Worm (Caenorhabditis elegans): ENCODE measurements around the gene K02D10.1.
A peak's percentile ranks its signal among the peaks of the same experiment; 100 is the strongest.

K02D10.1 gene

DNA sequence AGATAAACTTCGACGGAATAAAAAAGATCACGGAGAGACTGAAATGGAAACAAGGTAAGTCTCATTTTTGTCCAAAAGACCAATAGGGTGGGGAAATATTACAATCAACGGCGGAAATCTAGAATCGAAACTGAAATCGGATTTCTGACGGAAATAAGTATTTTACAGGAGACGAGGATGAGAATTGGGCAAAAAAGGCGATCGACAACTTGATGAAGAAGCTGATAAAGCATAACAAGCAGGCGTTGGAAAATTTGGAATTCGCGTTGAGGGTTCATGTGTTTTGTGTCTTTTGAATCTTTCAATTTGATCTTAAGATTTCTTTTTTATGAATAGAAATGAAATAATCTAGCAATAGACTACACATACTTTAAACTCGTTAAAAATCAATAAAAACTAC lies 18.7 kb upstream of the K02D10.1 start, which contains the start of gene ugtp-1:
ugtp-1 (minus strand) TSS at position 101 of the 400 bp plus-strand sequence.
- TF ChIP-seq elt-1 (tag; optimal IDR thresholded peaks at IDR 0.05; ENCODE audit: borderline replicate concordance, insufficient read depth) (peak; percentile 1), sptf-1 (tag; optimal IDR thresholded peaks at IDR 0.05) (no peak)

DNA sequence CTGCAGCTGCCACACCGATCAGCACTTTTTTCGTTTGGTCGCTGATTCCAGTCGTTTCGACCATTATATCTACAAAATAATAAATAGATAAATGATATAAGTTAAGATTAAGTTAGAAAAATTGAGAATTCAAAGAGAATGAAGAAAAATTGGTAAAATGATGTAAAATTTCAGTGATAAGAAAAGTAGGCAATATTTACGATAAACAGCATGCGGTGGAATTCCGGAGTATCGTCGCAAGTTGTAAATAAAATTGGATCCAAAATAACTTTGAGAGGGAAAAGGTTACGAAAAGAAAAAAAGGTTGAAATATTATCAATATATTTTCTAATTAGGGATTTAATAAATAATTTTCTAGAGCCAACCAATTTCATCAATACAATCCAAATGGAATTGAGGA lies 14.7 kb upstream of the K02D10.1 start, which contains the start of gene tomm-70:
tomm-70 (minus strand) TSS at position 69 of the 400 bp plus-strand sequence.
- TF ChIP-seq elt-3 (tag; optimal IDR thresholded peaks at IDR 0.05) (no peak), hlh-1 (tag; optimal IDR thresholded peaks at IDR 0.05) (no peak)

DNA sequence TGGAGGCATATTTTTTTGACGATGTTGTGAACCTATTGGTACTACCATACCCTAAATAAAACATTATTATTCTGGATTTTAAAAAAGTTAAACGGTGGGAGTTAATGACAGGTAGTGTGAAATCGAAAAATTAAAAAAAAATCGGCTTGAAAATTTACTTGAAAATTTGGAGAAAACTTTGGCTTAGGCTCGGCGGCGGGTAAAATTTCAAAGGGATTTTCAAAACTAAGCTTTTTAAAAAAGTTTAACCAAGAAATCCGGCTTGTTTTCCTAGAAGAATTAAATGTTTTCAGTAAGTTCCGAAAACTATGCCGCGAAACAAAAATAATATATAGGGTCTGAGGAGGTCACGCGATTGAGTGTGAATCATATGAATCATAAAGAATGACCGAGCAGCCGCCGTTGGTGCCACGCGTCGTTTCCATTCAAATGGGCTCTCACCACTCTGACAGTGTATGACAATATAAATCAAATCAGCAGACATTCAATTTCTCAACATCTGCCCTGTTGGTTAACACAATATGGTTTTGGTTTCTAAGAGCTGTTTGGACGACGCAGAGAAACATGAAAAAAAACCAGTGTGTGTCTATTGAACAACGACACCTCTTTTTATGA lies 8.2 kb upstream of the K02D10.1 start, which contains the start of gene aak-1:
aak-1 (minus strand) TSS at position 51 of the 615 bp plus-strand sequence.
- TF ChIP-seq hlh-1 (tag; optimal IDR thresholded peaks at IDR 0.05) (no peak), sem-2 (GFP tag; optimal IDR thresholded peaks at IDR 0.05) (no peak), bed-3 (GFP tag; optimal IDR thresholded peaks at IDR 0.05) (no peak), ces-1 (GFP tag; optimal IDR thresholded peaks at IDR 0.05) (no peak), mep-1 (tag; optimal IDR thresholded peaks at IDR 0.05) (no peak), lin-13 (tag; optimal IDR thresholded peaks at IDR 0.05) (no peak), elt-3 (tag; optimal IDR thresholded peaks at IDR 0.05) (no peak), mab-5 (tag; optimal IDR thresholded peaks at IDR 0.05) (no peak), lsy-2 (tag; optimal IDR thresholded peaks at IDR 0.05) (no peak), ham-2 (GFP tag; optimal IDR thresholded peaks at IDR 0.05) (no peak), nhr-237 (tag; optimal IDR thresholded peaks at IDR 0.05) (no peak), blmp-1 (tag; optimal IDR thresholded peaks at IDR 0.05) (no peak), unc-39 (tag; optimal IDR thresholded peaks at IDR 0.05) (no peak), snpc-4 (tag; optimal IDR thresholded peaks at IDR 0.05) (no peak), nhr-28 (tag; optimal IDR thresholded peaks at IDR 0.05) (no peak), nhr-12 (tag; optimal IDR thresholded peaks at IDR 0.05) (no peak), cnd-1 (tag; optimal IDR thresholded peaks at IDR 0.05) (no peak), nhr-2 (tag; optimal IDR thresholded peaks at IDR 0.05) (no peak), ceh-43 (GFP tag; optimal IDR thresholded peaks at IDR 0.05) (no peak), elt-1 (tag; optimal IDR thresholded peaks at IDR 0.05; ENCODE audit: borderline replicate concordance, insufficient read depth) (no peak)

DNA sequence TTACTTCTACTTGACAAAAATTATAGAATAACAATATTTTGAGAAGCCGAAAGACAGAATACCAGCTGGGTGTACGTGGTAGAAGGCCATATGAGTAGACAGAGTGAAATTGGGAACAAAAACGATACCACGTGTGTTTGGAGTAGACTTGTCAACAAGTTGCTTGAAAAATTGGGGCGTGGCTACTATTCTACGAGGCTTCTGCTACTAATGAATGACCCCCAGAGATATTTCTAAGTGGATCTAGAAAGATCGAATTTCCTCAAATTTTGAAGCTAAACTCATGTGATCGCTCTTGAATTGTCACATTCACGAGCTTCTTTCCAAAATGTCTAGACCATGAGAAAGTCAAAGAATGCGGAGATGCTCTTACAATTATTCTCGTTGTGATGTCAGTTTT lies 7.3 kb upstream of the K02D10.1 start:
- no peak for TF ChIP-seq nhr-76 (tag; optimal IDR thresholded peaks at IDR 0.05)
- no peak for TF ChIP-seq ces-1 (GFP tag; optimal IDR thresholded peaks at IDR 0.05)
- TF ChIP-seq ham-2 (GFP tag; optimal IDR thresholded peaks at IDR 0.05), result no peak
- no peak for TF ChIP-seq drap-1 (GFP tag; optimal IDR thresholded peaks at IDR 0.05)
- no peak for TF ChIP-seq zip-8 (tag; optimal IDR thresholded peaks at IDR 0.05)
- no peak for TF ChIP-seq M03D4.4 (tag; optimal IDR thresholded peaks at IDR 0.05)
- TF ChIP-seq ceh-43 (GFP tag; optimal IDR thresholded peaks at IDR 0.05), result no peak
- TF ChIP-seq nhr-28 (tag; optimal IDR thresholded peaks at IDR 0.05), result no peak
- TF ChIP-seq sptf-1 (tag; optimal IDR thresholded peaks at IDR 0.05), result no peak
- TF ChIP-seq ztf-11 (tag; optimal IDR thresholded peaks at IDR 0.05), result no peak
- no peak for TF ChIP-seq elt-1 (tag; optimal IDR thresholded peaks at IDR 0.05; ENCODE audit: borderline replicate concordance, insufficient read depth)
- TF ChIP-seq unc-120 (tag; optimal IDR thresholded peaks at IDR 0.05; ENCODE audit: poor library complexity, severe bottlenecking), result no peak
- no peak for TF ChIP-seq lsy-2 (tag; optimal IDR thresholded peaks at IDR 0.05)
- no peak for TF ChIP-seq mab-5 (tag; optimal IDR thresholded peaks at IDR 0.05)
- TF ChIP-seq nhr-2 (tag; optimal IDR thresholded peaks at IDR 0.05), result no peak
- no peak for TF ChIP-seq bed-3 (GFP tag; optimal IDR thresholded peaks at IDR 0.05)

DNA sequence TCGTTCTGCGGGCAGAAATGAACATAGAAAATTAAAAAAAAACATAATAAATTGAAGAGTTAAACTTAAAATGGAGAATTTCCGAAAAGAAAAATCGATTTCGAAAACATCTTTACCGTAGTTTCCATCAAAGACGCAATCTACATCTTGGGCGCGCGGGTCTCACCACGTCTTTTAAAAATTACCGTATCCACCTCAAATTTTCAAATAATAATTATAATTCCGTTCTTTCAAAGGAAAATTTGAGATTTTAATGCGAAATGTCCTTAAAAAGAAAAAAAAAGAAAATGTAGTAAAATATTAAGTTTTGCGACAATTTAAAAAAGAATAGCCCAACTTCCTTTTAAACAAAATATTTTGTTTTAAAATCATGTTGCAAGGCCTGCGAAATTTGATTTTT lies 6.2 kb upstream of the K02D10.1 start:
- TF ChIP-seq elt-3 (tag; optimal IDR thresholded peaks at IDR 0.05) (no peak), nhr-76 (tag; optimal IDR thresholded peaks at IDR 0.05) (no peak), ceh-83 (GFP tag; optimal IDR thresholded peaks at IDR 0.05) (no peak), lsy-2 (tag; optimal IDR thresholded peaks at IDR 0.05) (no peak), blmp-1 (tag; optimal IDR thresholded peaks at IDR 0.05) (no peak), sptf-1 (tag; optimal IDR thresholded peaks at IDR 0.05) (no peak), tbx-8 (GFP tag; optimal IDR thresholded peaks at IDR 0.05) (no peak), ztf-11 (tag; optimal IDR thresholded peaks at IDR 0.05) (no peak), ces-1 (GFP tag; optimal IDR thresholded peaks at IDR 0.05) (no peak), nhr-28 (tag; optimal IDR thresholded peaks at IDR 0.05) (no peak), elt-1 (tag; optimal IDR thresholded peaks at IDR 0.05; ENCODE audit: borderline replicate concordance, insufficient read depth) (no peak), flh-1 (GFP tag; optimal IDR thresholded peaks at IDR 0.05) (no peak), sem-2 (GFP tag; optimal IDR thresholded peaks at IDR 0.05) (no peak), hlh-1 (tag; optimal IDR thresholded peaks at IDR 0.05) (no peak), nhr-12 (tag; optimal IDR thresholded peaks at IDR 0.05) (no peak), nhr-2 (tag; optimal IDR thresholded peaks at IDR 0.05) (no peak), snpc-4 (tag; optimal IDR thresholded peaks at IDR 0.05) (no peak), pha-4 (tag; optimal IDR thresholded peaks at IDR 0.05) (no peak), unc-39 (tag; optimal IDR thresholded peaks at IDR 0.05) (no peak)

Data from whole organism, mixed stage, embryonic.